Fruit fly (Drosophila melanogaster): ENCODE data around the gene Burs.

Burs gene

DNA sequence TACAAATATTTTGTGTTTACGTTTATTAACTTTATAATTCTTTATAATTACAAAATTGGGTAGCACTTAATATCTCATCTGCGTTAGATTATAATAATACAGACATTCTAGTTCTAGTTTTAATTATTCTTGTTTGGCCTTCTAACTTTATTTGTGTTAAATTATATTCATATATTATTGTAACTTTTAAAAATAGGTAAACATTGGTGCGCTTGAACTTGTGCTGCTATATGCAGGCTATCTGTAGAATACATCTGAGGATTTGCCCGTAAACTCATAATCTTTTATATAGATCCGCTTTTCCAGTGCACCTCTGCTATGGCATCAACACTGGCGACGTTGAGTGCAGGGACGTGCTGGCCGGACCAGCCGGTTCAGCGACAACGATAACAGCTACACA, 46.9 kb upstream of the Burs start (continued):
- TF ChIP-seq Hr38 (GFP tag; optimal IDR thresholded peaks at IDR 0.05) = no peak
- TF ChIP-seq fd59A (GFP tag; optimal IDR thresholded peaks at IDR 0.05) = no peak
- no peak for TF ChIP-seq eg (GFP tag; IDR thresholded peaks at IDR 0.05)
- no peak for TF ChIP-seq Smox (GFP tag; optimal IDR thresholded peaks at IDR 0.05)
- TF ChIP-seq CG8119 (GFP tag; IDR thresholded peaks at IDR 0.05) = no peak
- TF ChIP-seq CG11902 (GFP tag; optimal IDR thresholded peaks at IDR 0.05) = no peak
- TF ChIP-seq CG16779 (tag; optimal IDR thresholded peaks at IDR 0.05) = no peak
- TF ChIP-seq Hr4 (GFP tag; optimal IDR thresholded peaks at IDR 0.05) = peak; percentile 14

DNA sequence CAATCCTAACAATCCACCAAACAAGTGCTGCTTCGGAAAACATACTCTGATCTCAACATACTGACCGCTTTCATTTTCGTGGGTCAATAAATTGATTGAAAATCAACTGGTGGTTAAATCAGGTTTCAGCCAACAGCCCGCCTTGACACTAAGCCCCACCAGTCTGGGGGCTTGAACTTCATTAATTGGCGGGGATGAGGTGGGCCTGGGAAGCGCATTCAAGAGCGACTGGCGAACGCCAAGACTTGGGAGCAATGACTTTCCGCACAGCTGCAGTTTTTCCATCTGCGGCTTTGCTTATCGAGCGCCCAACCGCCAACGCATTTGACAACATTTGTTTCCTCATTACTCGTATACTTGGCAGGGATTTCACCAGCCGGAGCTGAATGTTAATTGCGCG, 42.7 kb upstream of the Burs start:
- no peak for TF ChIP-seq topi (GFP tag; optimal IDR thresholded peaks at IDR 0.05)
- no peak for TF ChIP-seq ss (GFP tag; optimal IDR thresholded peaks at IDR 0.05)
- TF ChIP-seq Eip78C (GFP tag) = no peak
- no peak for TF ChIP-seq dac (GFP tag; optimal IDR thresholded peaks at IDR 0.05)
- no peak for TF ChIP-seq CG1621 (tag; optimal IDR thresholded peaks at IDR 0.05)
- no peak for TF ChIP-seq esn (GFP tag; optimal IDR thresholded peaks at IDR 0.05)
- TF ChIP-seq CG34406 (GFP tag; optimal IDR thresholded peaks at IDR 0.05) = no peak
- TF ChIP-seq net (GFP tag; optimal IDR thresholded peaks at IDR 0.05) = no peak
- no peak for TF ChIP-seq Blimp-1 (GFP tag; optimal IDR thresholded peaks at IDR 0.05)
- TF ChIP-seq achi (GFP tag; optimal IDR thresholded peaks at IDR 0.05) = no peak
- no peak for TF ChIP-seq Ets96B (tag; optimal IDR thresholded peaks at IDR 0.05)
- TF ChIP-seq Eip93F (GFP tag; optimal IDR thresholded peaks at IDR 0.05) = no peak
- no peak for TF ChIP-seq CG6276 (GFP tag; optimal IDR thresholded peaks at IDR 0.05)
- TF ChIP-seq CG3032 (tag; optimal IDR thresholded peaks at IDR 0.05) = no peak
- no peak for TF ChIP-seq fd59A (GFP tag; optimal IDR thresholded peaks at IDR 0.05)
- TF ChIP-seq cyc (GFP tag; optimal IDR thresholded peaks at IDR 0.05) = no peak
- no peak for TF ChIP-seq Sox102F (GFP tag; optimal IDR thresholded peaks at IDR 0.05)
- no peak for TF ChIP-seq CG10669 (GFP tag; optimal IDR thresholded peaks at IDR 0.05)
- TF ChIP-seq CG10631 (GFP tag; optimal IDR thresholded peaks at IDR 0.05) = no peak

DNA sequence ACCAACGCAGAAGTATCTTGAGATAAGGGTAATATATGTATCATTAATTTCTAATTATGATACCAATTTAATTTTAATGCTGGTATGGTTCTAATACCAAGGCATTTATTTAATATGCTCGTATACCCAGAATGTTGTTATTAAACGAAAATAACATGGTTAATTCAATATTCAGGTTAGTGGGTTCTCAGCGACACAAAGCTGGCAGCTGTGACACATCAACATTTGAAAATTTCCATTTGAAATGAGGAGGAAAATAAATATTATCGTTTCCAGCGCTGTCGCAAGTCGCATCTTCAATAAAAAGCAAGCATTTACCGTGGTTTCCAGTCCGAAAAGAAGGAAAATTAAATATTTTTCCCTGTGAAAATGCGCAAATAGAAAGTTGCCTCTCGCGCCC, 38.4 kb upstream of the Burs start:
- TF ChIP-seq Sox15 (GFP tag; optimal IDR thresholded peaks at IDR 0.05) (no peak), CG3919 (GFP tag; optimal IDR thresholded peaks at IDR 0.05) (no peak)

DNA sequence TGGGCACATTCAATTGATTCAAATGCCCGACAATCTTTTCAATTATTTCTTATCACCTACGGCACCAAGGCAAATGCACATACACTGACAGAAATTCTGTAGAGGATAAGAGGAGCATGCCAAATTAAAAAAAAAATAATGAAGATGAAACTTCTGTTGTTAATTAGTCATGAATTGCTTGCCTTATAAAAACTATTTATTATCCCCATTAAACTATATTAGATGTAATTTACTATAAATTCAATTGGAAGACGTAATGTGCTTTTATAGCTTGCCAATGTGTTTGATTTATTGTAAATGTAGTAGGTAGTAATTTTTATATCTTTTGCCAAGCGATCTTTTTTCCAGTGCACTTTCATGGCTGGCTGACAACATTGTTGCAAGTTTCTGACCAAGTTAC, 37.6 kb upstream of the Burs start:
- TF ChIP-seq CG1621 (tag; optimal IDR thresholded peaks at IDR 0.05) (no peak), achi (GFP tag; optimal IDR thresholded peaks at IDR 0.05) (peak; percentile 10), fkh (GFP tag; optimal IDR thresholded peaks at IDR 0.05) (no peak), CG6808 (GFP tag; optimal IDR thresholded peaks at IDR 0.05) (no peak), CG6854 (GFP tag; optimal IDR thresholded peaks at IDR 0.05) (no peak), CG11294 (GFP tag; IDR thresholded peaks at IDR 0.05) (no peak), cyc (GFP tag; optimal IDR thresholded peaks at IDR 0.05) (no peak), lz (GFP tag; optimal IDR thresholded peaks at IDR 0.05) (no peak), Met (GFP tag; optimal IDR thresholded peaks at IDR 0.05) (no peak), pdm3 (GFP tag; optimal IDR thresholded peaks at IDR 0.05) (peak; percentile 23), Ets21C (GFP tag; optimal IDR thresholded peaks at IDR 0.05) (no peak), CG15336 (GFP tag; IDR thresholded peaks at IDR 0.05) (peak; percentile 72), CG31627 (GFP tag; optimal IDR thresholded peaks at IDR 0.05) (no peak), Blimp-1 (GFP tag; optimal IDR thresholded peaks at IDR 0.05) (no peak), Sox14 (GFP tag; optimal IDR thresholded peaks at IDR 0.05) (no peak), Eip78C (GFP tag) (peak; percentile 59), spab (GFP tag; optimal IDR thresholded peaks at IDR 0.05) (no peak), Sox15 (GFP tag; optimal IDR thresholded peaks at IDR 0.05) (no peak), eg (GFP tag; IDR thresholded peaks at IDR 0.05) (peak; percentile 57; the same call in 2 of the 3 replicates), CG9139 (GFP tag; optimal IDR thresholded peaks at IDR 0.05) (no peak), esn (GFP tag; optimal IDR thresholded peaks at IDR 0.05) (no peak), CG32006 (GFP tag; optimal IDR thresholded peaks at IDR 0.05) (peak; percentile 73), CG6163 (GFP tag; IDR thresholded peaks at IDR 0.05) (0 out of 3 replicates have a peak, but pooled peaks have one; percentile 42), Gug (GFP tag; IDR thresholded peaks at IDR 0.05) (peak; percentile 39; the same call in 1 of the 2 replicates), dsx (GFP tag; optimal IDR thresholded peaks at IDR 0.05; ENCODE audit: poor library complexity, severe bottlenecking) (peak; percentile 8), Smox (GFP tag; optimal IDR thresholded peaks at IDR 0.05) (no peak), CG8119 (GFP tag; IDR thresholded peaks at IDR 0.05) (peak; percentile 74), dac (GFP tag; optimal IDR thresholded peaks at IDR 0.05) (no peak), CG8632 (GFP tag; optimal IDR thresholded peaks at IDR 0.05) (no peak), CG4318 (GFP tag; optimal IDR thresholded peaks at IDR 0.05) (peak; percentile 41)

Data from whole organism, prepupa.